Fruit fly (Drosophila melanogaster): ENCODE results near the gene CG5850.

The CG5850 gene

DNA sequence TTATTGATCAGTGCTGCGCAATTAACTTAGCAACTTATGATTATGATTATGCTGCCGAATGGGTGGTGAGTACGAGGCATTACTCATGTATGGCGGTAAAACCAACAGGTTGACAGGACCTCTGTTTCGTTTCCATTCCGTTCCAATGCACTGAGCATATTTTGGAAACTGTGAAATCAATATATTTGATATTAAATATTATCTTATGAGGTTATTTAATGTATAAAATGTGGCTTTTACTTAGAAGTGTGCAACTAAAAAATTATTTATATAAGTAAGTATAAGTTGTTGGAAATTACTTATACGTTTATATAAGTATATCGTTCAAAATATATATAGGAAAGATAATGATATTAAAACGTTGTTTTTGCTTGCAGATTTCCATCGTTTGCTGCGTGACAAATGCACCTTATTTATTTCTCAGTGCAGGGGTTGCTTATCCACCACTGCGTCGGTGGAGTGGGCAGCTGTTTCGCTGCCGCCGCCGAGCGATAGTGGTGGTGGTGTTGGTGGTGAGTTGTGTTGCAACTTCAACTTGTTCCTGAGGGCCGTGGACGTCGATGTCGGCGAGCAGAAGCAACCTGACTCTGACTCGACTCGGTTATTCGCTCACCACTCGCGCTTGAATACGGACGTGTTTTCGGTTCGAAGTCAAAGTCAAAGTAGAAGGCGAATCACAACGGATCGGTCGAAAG lies 20.5 kb upstream of the CG5850 start, which contains the start of gene bib:
TSS of gene bib (plus strand) at position 568 of the 695 bp plus-strand sequence.
- TF ChIP-seq CTCF (optimal IDR thresholded peaks at IDR 0.05) (no peak), CG8478 (optimal IDR thresholded peaks at IDR 0.05) (no peak)

- TF ChIP-seq CG8478 (optimal IDR thresholded peaks at IDR 0.05), result no peak
- no peak for TF ChIP-seq CTCF (optimal IDR thresholded peaks at IDR 0.05)
Measured at dm6 chr2L:9982516-9982915, 18.8 kb upstream of the CG5850 start.

DNA sequence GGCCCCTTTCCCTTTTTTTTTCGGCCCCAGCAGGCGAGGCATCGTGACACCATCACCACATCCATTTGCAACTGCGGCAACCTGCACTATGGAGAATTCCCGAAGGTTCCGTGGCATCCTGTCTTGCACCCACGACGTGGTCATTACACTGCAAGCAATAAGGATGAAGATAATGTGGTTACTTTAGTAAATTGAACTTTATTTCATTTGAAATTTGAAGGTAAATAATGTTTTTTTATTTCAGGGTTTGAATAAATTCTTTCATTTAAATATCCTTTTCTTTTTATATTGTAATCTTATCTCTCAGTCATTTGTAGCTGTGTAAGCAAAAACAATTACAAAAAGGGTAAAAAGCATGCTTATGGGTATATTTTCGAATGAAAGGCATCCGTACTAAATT lies 18.1 kb upstream of the CG5850 start:
- TF ChIP-seq CG8478 (optimal IDR thresholded peaks at IDR 0.05) (no peak), CTCF (optimal IDR thresholded peaks at IDR 0.05) (no peak)

DNA sequence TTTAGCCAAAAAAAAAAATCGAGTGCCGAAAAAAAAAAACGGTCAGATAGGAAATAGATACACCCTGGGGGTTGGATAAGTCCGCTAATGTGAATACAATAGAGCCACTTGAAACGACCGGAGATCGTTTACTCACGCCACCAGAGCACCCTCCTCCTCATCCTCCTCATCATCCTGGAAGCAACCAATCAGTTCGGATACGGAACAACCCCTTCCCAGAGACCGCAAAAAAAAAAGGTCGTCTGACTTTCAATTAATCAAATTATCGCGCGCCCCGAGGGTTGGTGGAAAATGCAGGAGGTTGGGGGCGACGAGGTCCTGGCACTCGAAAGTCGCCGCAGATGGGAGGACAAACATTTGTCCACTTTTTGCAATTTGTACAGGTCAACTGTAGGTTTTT lies 8.9 kb upstream of the CG5850 start:
- TF ChIP-seq CTCF (optimal IDR thresholded peaks at IDR 0.05) (no peak), CG8478 (optimal IDR thresholded peaks at IDR 0.05) (no peak)

DNA sequence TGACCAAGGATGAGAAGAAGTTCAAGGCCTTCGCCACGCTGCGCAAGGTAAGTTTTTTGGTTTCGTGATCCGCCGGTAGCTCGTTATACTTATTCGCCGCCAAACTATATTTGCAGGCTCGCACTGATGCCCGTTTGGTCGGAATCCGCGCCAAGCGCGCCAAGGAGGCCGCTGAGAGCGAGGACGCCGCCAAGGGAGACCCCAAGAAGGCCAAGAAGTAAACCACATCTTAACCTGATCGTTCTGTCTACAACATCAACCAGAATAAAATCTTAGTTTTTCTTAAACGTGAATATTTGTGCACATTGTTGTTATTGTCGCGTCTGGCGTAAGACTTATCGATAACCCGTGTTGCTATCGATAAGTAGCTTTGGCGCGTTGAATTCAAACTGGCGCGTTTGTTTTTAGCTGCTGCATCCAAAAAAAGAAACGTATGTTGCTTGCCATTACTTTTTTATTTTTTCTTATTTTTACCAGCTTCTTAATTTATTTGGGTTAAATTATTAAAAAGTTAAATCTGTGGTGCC lies 4.5 kb upstream of the CG5850 start:
- TF ChIP-seq CG8478 (optimal IDR thresholded peaks at IDR 0.05) (no peak), CTCF (optimal IDR thresholded peaks at IDR 0.05) (no peak)

dm6 chr2L:9966983-9967737 lies 3.4 kb upstream of the CG5850 start, which contains the start of the genes Dref and RpL13:
Dref (minus strand) TSS chr2L:9967229.
RpL13 (plus strand) TSS chr2L:9967313.
- no peak for TF ChIP-seq CTCF (optimal IDR thresholded peaks at IDR 0.05)
- TF ChIP-seq CG8478 (optimal IDR thresholded peaks at IDR 0.05), result no peak

DNA sequence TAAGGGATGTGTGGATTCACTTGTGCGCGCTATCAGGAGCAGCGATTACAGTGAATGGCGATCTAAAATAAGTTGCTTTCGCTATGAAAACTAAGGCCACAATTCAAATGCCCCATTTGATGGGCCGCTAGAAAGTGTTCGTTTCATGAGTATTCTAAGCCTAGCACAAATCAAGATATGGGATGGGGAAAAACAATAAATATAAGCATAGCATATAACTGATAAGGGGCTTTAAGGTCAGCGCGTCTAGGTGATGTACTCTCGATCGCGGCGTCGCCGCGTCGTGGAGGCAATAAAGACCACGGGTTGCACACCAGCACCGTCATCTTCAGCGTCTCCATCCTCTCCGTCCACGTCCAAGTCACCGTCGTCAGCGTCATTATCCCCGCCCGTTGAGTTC lies 3.0 kb downstream of the CG5850 start:
- no peak for TF ChIP-seq CG8478 (optimal IDR thresholded peaks at IDR 0.05)
- TF ChIP-seq CTCF (optimal IDR thresholded peaks at IDR 0.05), result no peak

- TF ChIP-seq CG8478 (optimal IDR thresholded peaks at IDR 0.05) (no peak), CTCF (optimal IDR thresholded peaks at IDR 0.05) (no peak)
Measured at dm6 chr2L:9956993-9957652, 6.6 kb downstream of the CG5850 start, which contains the start of the genes CG4658 and CG5846. CG4658 (plus strand) TSS chr2L:9957132. CG5846 (minus strand) TSS chr2L:9957237.

DNA sequence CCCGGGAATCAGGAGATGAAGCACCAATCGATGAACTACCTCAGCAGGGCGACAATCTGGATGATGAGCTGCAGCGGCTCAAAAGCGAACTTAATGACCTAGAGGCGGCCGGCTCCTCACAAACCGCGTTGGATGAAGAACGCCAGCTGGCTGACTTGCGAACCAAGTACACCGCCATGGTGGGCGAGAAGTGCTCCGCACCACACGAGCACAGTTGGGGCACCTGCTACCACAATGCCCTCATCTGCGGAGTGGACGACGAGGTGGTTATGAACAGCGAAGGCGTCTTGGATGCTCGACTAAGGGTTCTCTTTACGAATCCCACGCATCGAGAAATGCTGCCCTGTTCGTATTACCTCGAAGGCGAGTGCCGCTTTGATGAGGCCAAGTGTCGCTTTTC lies 9.1 kb downstream of the CG5850 start:
- TF ChIP-seq CTCF (optimal IDR thresholded peaks at IDR 0.05), result no peak
- TF ChIP-seq CG8478 (optimal IDR thresholded peaks at IDR 0.05), result no peak

DNA sequence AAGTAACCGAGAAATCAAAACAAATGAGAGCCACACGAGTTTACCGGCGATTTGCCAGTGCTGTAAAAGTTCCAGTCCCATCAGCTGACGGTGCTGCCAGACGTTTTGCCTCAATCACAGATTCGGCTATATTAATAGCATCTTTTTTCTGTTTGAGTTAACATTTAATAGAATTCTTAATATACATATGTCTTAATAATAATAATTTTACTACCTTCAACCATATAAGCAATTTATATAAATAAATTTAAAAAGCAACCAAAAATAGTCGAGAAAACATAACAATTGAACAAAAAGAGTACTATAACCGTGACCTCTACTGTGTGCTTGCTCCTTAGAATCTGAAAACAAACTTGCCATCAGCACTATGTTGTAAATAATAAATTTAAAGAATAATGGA lies 9.6 kb downstream of the CG5850 start, which contains the start of the genes CG13126 and CG4709:
TSS of gene CG13126 (minus strand) at position 63 of the 400 bp plus-strand sequence.
TSS of gene CG4709 (plus strand) at position 207 of the 400 bp plus-strand sequence.
- TF ChIP-seq CG8478 (optimal IDR thresholded peaks at IDR 0.05) (no peak), CTCF (optimal IDR thresholded peaks at IDR 0.05) (no peak)

dm6 chr2L:9949178-9950062 lies 14.3 kb downstream of the CG5850 start:
- no peak for TF ChIP-seq CG8478 (optimal IDR thresholded peaks at IDR 0.05)
- no peak for TF ChIP-seq CTCF (optimal IDR thresholded peaks at IDR 0.05)

DNA sequence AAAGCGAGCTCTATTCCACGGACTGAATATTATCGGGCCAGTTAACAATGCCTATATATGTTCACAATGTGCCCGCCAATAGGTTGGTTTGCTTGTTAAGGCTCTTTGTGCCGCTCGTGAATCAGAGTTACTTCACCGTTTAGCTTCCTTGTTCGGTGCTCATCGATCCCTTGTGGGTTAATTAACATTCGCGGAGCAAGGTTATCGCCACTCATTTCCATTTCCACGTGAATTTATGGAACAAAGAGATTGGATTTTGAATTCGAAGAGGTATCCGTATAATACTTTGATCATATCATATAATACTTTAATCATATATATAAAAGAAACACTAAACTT lies 15.3 kb downstream of the CG5850 start:
- TF ChIP-seq CG8478 (optimal IDR thresholded peaks at IDR 0.05) (no peak), CTCF (optimal IDR thresholded peaks at IDR 0.05) (no peak)

dm6 chr2L:9947738-9948519 lies 15.8 kb downstream of the CG5850 start:
- TF ChIP-seq CTCF (optimal IDR thresholded peaks at IDR 0.05) (no peak), CG8478 (optimal IDR thresholded peaks at IDR 0.05) (no peak)

Measured in S2 (cell line).